ENCODE assay signal across 5 worm cellular contexts in the genomic region with DNA sequence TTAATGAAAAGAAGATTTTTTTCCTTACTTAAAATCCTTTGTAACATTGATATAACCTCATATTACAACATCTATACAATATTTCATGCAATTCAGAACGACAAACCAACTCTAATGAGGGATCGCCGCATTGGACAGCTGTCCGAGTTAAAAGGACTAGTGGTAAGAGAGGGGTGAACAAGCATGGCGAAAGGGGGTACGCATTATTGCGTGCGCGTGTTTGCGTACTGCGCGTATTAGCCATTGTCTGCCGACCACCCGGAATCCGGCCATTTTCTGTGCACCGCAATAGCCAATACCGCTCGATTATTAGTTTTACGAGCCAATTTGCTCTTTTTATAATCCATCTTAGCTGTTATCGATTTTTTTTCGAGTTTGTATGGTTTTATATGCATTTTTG.
TF ChIP-seq lines count a peak whose summit lies in the region.

Gene C15H9.4, plus strand, starts transcription at position 93 of the 400 bp plus-strand sequence.

TF ChIP-seq in whole organism, L1 larva, 84 proteins besides CTCF, POLR2A, EP300 and RAD21 (continues in another document):
- TF ChIP-seq sox-4 (tag; optimal IDR thresholded peaks at IDR 0.05; lab: Kevin White, UChicago) = peak; percentile 30
- peak; percentile 61 for TF ChIP-seq nhr-47 (tag; optimal IDR thresholded peaks at IDR 0.05; lab: Kevin White, UChicago)
- peak; percentile 69 for TF ChIP-seq nhr-71 (tag; optimal IDR thresholded peaks at IDR 0.05; lab: Kevin White, UChicago)
- TF ChIP-seq ces-1 (GFP tag; optimal IDR thresholded peaks at IDR 0.05; lab: Kevin White, UChicago) = no peak
- no peak for TF ChIP-seq unc-62 (GFP tag; optimal IDR thresholded peaks at IDR 0.05; lab: Kevin White, UChicago)
- peak; percentile 29; the same call in 1 of the 2 replicates for TF ChIP-seq isw-1 (GFP tag; IDR thresholded peaks at IDR 0.05; lab: Robert Waterston, UW)
- peak; percentile 98 for TF ChIP-seq xbp-1 (tag; optimal IDR thresholded peaks at IDR 0.05; lab: Kevin White, UChicago)
- TF ChIP-seq lir-3 (tag; optimal IDR thresholded peaks at IDR 0.05; lab: Kevin White, UChicago; ENCODE audit: poor library complexity) = no peak
- no peak for TF ChIP-seq nhr-84 (tag; optimal IDR thresholded peaks at IDR 0.05; lab: Kevin White, UChicago)
- TF ChIP-seq hlh-4 (tag; optimal IDR thresholded peaks at IDR 0.05; lab: Kevin White, UChicago) = no peak
- peak; percentile 58 for TF ChIP-seq egl-13 (tag; optimal IDR thresholded peaks at IDR 0.05; lab: Kevin White, UChicago)
- peak; percentile 46 for TF ChIP-seq dsc-1 (tag; optimal IDR thresholded peaks at IDR 0.05; lab: Kevin White, UChicago)
- TF ChIP-seq swsn-7 (tag; optimal IDR thresholded peaks at IDR 0.05; lab: Kevin White, UChicago) = peak; percentile 62
- TF ChIP-seq fkh-8 (tag; optimal IDR thresholded peaks at IDR 0.05; lab: Kevin White, UChicago) = peak; percentile 44
- peak; percentile 92 for TF ChIP-seq F16B12.6 (tag; optimal IDR thresholded peaks at IDR 0.05; lab: Kevin White, UChicago)
- peak; percentile 21 for TF ChIP-seq mep-1 (tag; optimal IDR thresholded peaks at IDR 0.05; lab: Kevin White, UChicago)
- no peak for TF ChIP-seq nhr-28 (tag; optimal IDR thresholded peaks at IDR 0.05; lab: Kevin White, UChicago)

TF ChIP-seq in whole organism, L3 larva, 47 proteins besides CTCF, POLR2A, EP300 and RAD21 (continues in another document):
- TF ChIP-seq egl-27 (tag; optimal IDR thresholded peaks at IDR 0.05; lab: Kevin White, UChicago) = peak; percentile 27
- TF ChIP-seq nhr-77 (tag; optimal IDR thresholded peaks at IDR 0.05; lab: Kevin White, UChicago) = no peak
- peak; percentile 40 for TF ChIP-seq ceh-28 (tag; optimal IDR thresholded peaks at IDR 0.05; lab: Kevin White, UChicago)
- TF ChIP-seq pqm-1 (tag; optimal IDR thresholded peaks at IDR 0.05; lab: Kevin White, UChicago) = no peak
- no peak for TF ChIP-seq ceh-16 (tag; optimal IDR thresholded peaks at IDR 0.05; lab: Kevin White, UChicago)
- TF ChIP-seq nfya-1 (tag; optimal IDR thresholded peaks at IDR 0.05; lab: Kevin White, UChicago; ENCODE audit: insufficient read depth) = peak; percentile 69
- no peak for TF ChIP-seq ztf-11 (tag; optimal IDR thresholded peaks at IDR 0.05; lab: Kevin White, UChicago)
- TF ChIP-seq sea-2 (GFP tag; optimal IDR thresholded peaks at IDR 0.05; lab: Kevin White, UChicago) = peak; percentile 27
- TF ChIP-seq mml-1 (tag; optimal IDR thresholded peaks at IDR 0.05; lab: Kevin White, UChicago) = no peak
- no peak for TF ChIP-seq snpc-4 (tag; optimal IDR thresholded peaks at IDR 0.05; lab: Kevin White, UChicago)
- TF ChIP-seq egl-5 (tag; optimal IDR thresholded peaks at IDR 0.05; lab: Kevin White, UChicago) = peak; percentile 63
- peak; percentile 69 for TF ChIP-seq lsy-12 (tag; optimal IDR thresholded peaks at IDR 0.05; lab: Kevin White, UChicago)
- TF ChIP-seq hmg-11 (tag; optimal IDR thresholded peaks at IDR 0.05; lab: Kevin White, UChicago) = peak; percentile 82
- TF ChIP-seq elt-1 (tag; optimal IDR thresholded peaks at IDR 0.05; lab: Kevin White, UChicago) = no peak
- peak; percentile 1 for TF ChIP-seq pha-4 (tag; optimal IDR thresholded peaks at IDR 0.05; lab: Kevin White, UChicago)
- peak; percentile 76 for TF ChIP-seq lin-39 (tag; optimal IDR thresholded peaks at IDR 0.05; lab: Kevin White, UChicago)
- no peak for TF ChIP-seq eor-1 (tag; optimal IDR thresholded peaks at IDR 0.05; lab: Kevin White, UChicago)
- no peak for TF ChIP-seq nhr-67 (tag; optimal IDR thresholded peaks at IDR 0.05; lab: Kevin White, UChicago)

TF ChIP-seq in whole organism, early embryonic, 17 proteins besides CTCF, POLR2A, EP300 and RAD21:
- TF ChIP-seq tra-4 (tag; optimal IDR thresholded peaks at IDR 0.05; lab: Kevin White, UChicago) (no peak), scrt-1 (GFP tag; IDR thresholded peaks at IDR 0.05; lab: Robert Waterston, UW) (peak; percentile 70; the same call in 1 of the 2 replicates), aly-1 (tag; optimal IDR thresholded peaks at IDR 0.05; lab: Kevin White, UChicago) (no peak), ama-1 (optimal IDR thresholded peaks at IDR 0.05; lab: Kevin White, UChicago) (no peak), B0310.2 (tag; optimal IDR thresholded peaks at IDR 0.05; lab: Kevin White, UChicago) (no peak), sea-1 (GFP tag; conservative IDR thresholded peaks at IDR 0.05; lab: Robert Waterston, UW) (peak; percentile 69; the same call in 1 of the 2 replicates), hnd-1 (tag; optimal IDR thresholded peaks at IDR 0.05; lab: Kevin White, UChicago) (no peak), ets-7 (tag; optimal IDR thresholded peaks at IDR 0.05; lab: Kevin White, UChicago) (no peak), flt-1 (GFP tag; IDR thresholded peaks at IDR 0.05; lab: Robert Waterston, UW) (peak; percentile 54), hmbx-1 (tag; optimal IDR thresholded peaks at IDR 0.05; lab: Kevin White, UChicago) (no peak), tbx-37 (GFP tag; conservative IDR thresholded peaks at IDR 0.05; lab: Robert Waterston, UW) (no peak), ceh-13 (GFP tag; optimal IDR thresholded peaks at IDR 0.05; lab: Kevin White, UChicago) (no peak), pes-1 (GFP tag; IDR thresholded peaks at IDR 0.05; lab: Robert Waterston, UW) (0 out of 2 replicates have a peak, but pooled peaks have one; percentile 49), hmg-4 (GFP tag; optimal IDR thresholded peaks at IDR 0.05; lab: Kevin White, UChicago) (peak; percentile 81), ceh-36 (tag; optimal IDR thresholded peaks at IDR 0.05; lab: Kevin White, UChicago) (peak; percentile 20), tbx-11 (GFP tag; IDR thresholded peaks at IDR 0.05; lab: Robert Waterston, UW) (no peak), F13C5.2 (tag; optimal IDR thresholded peaks at IDR 0.05; lab: Kevin White, UChicago) (peak; percentile 72)
TF ChIP-seq in whole organism, early embryonic: peak in this region for 7.

TF ChIP-seq in whole organism, midembryonic, 9 proteins besides CTCF, POLR2A, EP300 and RAD21:
- TF ChIP-seq cog-1 (tag; optimal IDR thresholded peaks at IDR 0.05; lab: Kevin White, UChicago) (peak; percentile 40), ref-1 (GFP tag; conservative IDR thresholded peaks at IDR 0.05; lab: Robert Waterston, UW) (no peak), klf-2 (GFP tag; conservative IDR thresholded peaks at IDR 0.05; lab: Robert Waterston, UW) (no peak), flt-1 (GFP tag; IDR thresholded peaks at IDR 0.05; lab: Robert Waterston, UW) (0 out of 2 replicates have a peak, but pooled peaks have one; percentile 28), T22C8.4 (GFP tag; IDR thresholded peaks at IDR 0.05; lab: Robert Waterston, UW) (no peak), ztf-29 (GFP tag; IDR thresholded peaks at IDR 0.05; lab: Robert Waterston, UW) (no peak), ztf-23 (GFP tag; IDR thresholded peaks at IDR 0.05; lab: Robert Waterston, UW) (peak; percentile 53; the same call in 1 of the 2 replicates), tab-1 (GFP tag; IDR thresholded peaks at IDR 0.05; lab: Robert Waterston, UW) (peak; percentile 64; the same call in 1 of the 2 replicates), med-1 (GFP tag; optimal IDR thresholded peaks at IDR 0.05; lab: Kevin White, UChicago; ENCODE audit: insufficient read depth) (no peak)
TF ChIP-seq in whole organism, midembryonic: peak in this region for 4.

TF ChIP-seq in whole organism, young adult, 124 proteins besides CTCF, POLR2A, EP300 and RAD21:
- TF ChIP-seq cebp-1 (GFP tag; IDR thresholded peaks at IDR 0.05; lab: Robert Waterston, UW) (no peak), cebp-1 (tag; optimal IDR thresholded peaks at IDR 0.05; lab: Kevin White, UChicago) (peak; percentile 56), repo-1 (tag; optimal IDR thresholded peaks at IDR 0.05; lab: Kevin White, UChicago) (peak; percentile 35), mcd-1 (GFP tag; IDR thresholded peaks at IDR 0.05; lab: Robert Waterston, UW) (0 out of 2 replicates have a peak, but pooled peaks have one; percentile 8), pbrm-1 (GFP tag; IDR thresholded peaks at IDR 0.05; lab: Robert Waterston, UW) (0 out of 2 replicates have a peak, but pooled peaks have one; percentile 29), egl-18 (GFP tag; IDR thresholded peaks at IDR 0.05; lab: Robert Waterston, UW) (no peak), zfh-2 (GFP tag; conservative IDR thresholded peaks at IDR 0.05; lab: Robert Waterston, UW) (peak; percentile 31; the same call in 1 of the 2 replicates), F57A8.1 (GFP tag; optimal IDR thresholded peaks at IDR 0.05; lab: Kevin White, UChicago) (no peak), unc-130 (GFP tag; optimal IDR thresholded peaks at IDR 0.05; lab: Kevin White, UChicago) (no peak), tbp1 (GFP tag; optimal IDR thresholded peaks at IDR 0.05; lab: Kevin White, UChicago) (peak; percentile 26), nfyb-1 (GFP tag; IDR thresholded peaks at IDR 0.05; lab: Robert Waterston, UW) (peak; percentile 71; the same call in 1 of the 2 replicates), ceh-27 (GFP tag; optimal IDR thresholded peaks at IDR 0.05; lab: Kevin White, UChicago) (peak; percentile 51), lin-40 (tag; optimal IDR thresholded peaks at IDR 0.05; lab: Kevin White, UChicago) (peak; percentile 2), snpc-4 (GFP tag; optimal IDR thresholded peaks at IDR 0.05; lab: Kevin White, UChicago) (no peak), snpc-4 (tag; optimal IDR thresholded peaks at IDR 0.05; lab: Kevin White, UChicago) (no peak), rpc-1 (optimal IDR thresholded peaks at IDR 0.05; lab: Kevin White, UChicago) (no peak), rpc-1 (tag; optimal IDR thresholded peaks at IDR 0.05; lab: Kevin White, UChicago) (no peak), dox-1 (GFP tag; IDR thresholded peaks at IDR 0.05; lab: Robert Waterston, UW) (0 out of 2 replicates have a peak, but pooled peaks have one; percentile 22)
TF ChIP-seq in whole organism, young adult: peak in this region for 10.

Comparison
In these comparisons a context has a peak if more than half of its experiments do, and no peak if none do; other contexts are left out.
1. Of the 8 proteins assayed by ChIP-seq in both whole organism, young adult and whole organism, L1 larva: peak only in whole organism, young adult: none; only in whole organism, L1 larva: dpl-1, efl-1, lin-35, nhr-90 and unc-130; in both: none; in neither: 3.